Fruit fly (Drosophila melanogaster) whole organism, adult: Measurements from ENCODE around the gene pum.
A peak's percentile ranks its signal among the peaks of the same experiment; 100 is the strongest.

ENCODE experiments used
- Mnt ChIP-seq: fragments of 200-800 bp; sonication (Bioruptor generic); optimal IDR thresholded peaks from 2 replicates; lab custom pipeline; 2016; ENCODE audit warnings: missing biosample characterization, mild to moderate bottlenecking, missing genetic modification characterization
- cnc ChIP-seq, 2 experiments: fragments of >200 bp; optimal IDR thresholded peaks; 2 replicates each; lab custom pipeline; 2017
- kay ChIP-seq: fragments of 200-800 bp; sonication (Bioruptor generic); peaks from one replicate; lab custom pipeline; 2016; ENCODE audit warnings: missing biosample characterization, missing genetic modification characterization, borderline replicate concordance
- ovo ChIP-seq: fragments of 200-800 bp; sonication (Bioruptor generic); optimal IDR thresholded peaks from 2 replicates; lab custom pipeline; 2016; ENCODE audit warnings: missing biosample characterization, missing genetic modification characterization
- toe ChIP-seq: fragments of 200-800 bp; sonication (Bioruptor generic); optimal IDR thresholded peaks from 2 replicates; lab custom pipeline; 2016; ENCODE audit warnings: missing biosample characterization, missing genetic modification characterization

dm6 chr3R:9054442-9055118 lies 182.9 kb downstream of the pum start:
- TF ChIP-seq ovo (GFP tag; lab: Kevin White, UChicago), result peak; percentile 27
- TF ChIP-seq toe (GFP tag; lab: Kevin White, UChicago), result no peak
- TF ChIP-seq kay, result peak; percentile 98
- no peak for TF ChIP-seq cnc (optimal IDR thresholded peaks at IDR 0.05; lab: Kevin White, UChicago)
- peak; percentile 24 for TF ChIP-seq Mnt
